Fruit fly (Drosophila melanogaster) whole organism, embryonic: ENCODE measurements around the gene rec.

Experiments
- Asciz ChIP-seq: fragments of 200-800 bp; sonication (Bioruptor generic); optimal IDR thresholded peaks from 2 replicates; lab custom pipeline; 2017; ENCODE audit warnings: missing biosample characterization, mild to moderate bottlenecking, missing genetic modification characterization, missing genetic modification reagents
- CG10431 ChIP-seq: fragments of 200-800 bp; sonication (Bioruptor generic); optimal IDR thresholded peaks from 3 replicates; lab custom pipeline; 2018; ENCODE audit warnings: missing biosample characterization, mild to moderate bottlenecking, missing genetic modification characterization
- CG11456 ChIP-seq: fragments of 200-800 bp; sonication (Bioruptor generic); IDR thresholded peaks from 3 replicates; pipeline ENCODE4 v1.3.6; 2022; ENCODE audit warnings: missing biosample characterization, missing genetic modification characterization
- CG12659 ChIP-seq: fragments of 200-800 bp; sonication (Bioruptor generic); optimal IDR thresholded peaks from 3 replicates; lab custom pipeline; 2017; ENCODE audit warnings: mild to moderate bottlenecking, missing biosample characterization, missing genetic modification reagents, missing genetic modification characterization
- CG13624 ChIP-seq: fragments of 200-800 bp; sonication (Bioruptor generic); optimal IDR thresholded peaks from 2 replicates; lab custom pipeline; 2016; ENCODE audit warnings: missing biosample characterization, missing genetic modification characterization
- CG16813 ChIP-seq: fragments of 200-800 bp; sonication (Bioruptor generic); IDR thresholded peaks from 3 replicates; pipeline ENCODE4 v1.3.6; 2022; ENCODE audit warnings: missing biosample characterization, missing genetic modification characterization; ENCODE audit not compliant: partially characterized antibody
- CG17361 ChIP-seq: fragments of 200-800 bp; sonication (Bioruptor generic); IDR thresholded peaks from 3 replicates; pipeline ENCODE4 v1.3.6; 2022; ENCODE audit warnings: missing biosample characterization, missing genetic modification characterization
- CG2129 ChIP-seq: fragments of 200-800 bp; sonication (Bioruptor generic); IDR thresholded peaks from 2 replicates; pipeline ENCODE4 v1.3.6; 2022; ENCODE audit warnings: missing biosample characterization, missing genetic modification characterization; ENCODE audit not compliant: partially characterized antibody
- CG2712 ChIP-seq: fragments of 200-800 bp; optimal IDR thresholded peaks from 3 replicates; lab custom pipeline; 2019; ENCODE audit warnings: missing biosample characterization, mild to moderate bottlenecking, missing genetic modification characterization, moderate library complexity
- CG32772 ChIP-seq: fragments of 200-800 bp; sonication (Bioruptor generic); IDR thresholded peaks from 2 replicates; pipeline ENCODE4 v1.3.6; 2022; ENCODE audit warnings: missing biosample characterization, missing genetic modification characterization
- CG34376 ChIP-seq: fragments of 200-800 bp; sonication (Bioruptor generic); optimal IDR thresholded peaks from 2 replicates; lab custom pipeline; 2018; ENCODE audit warnings: missing biosample characterization, mild to moderate bottlenecking, missing genetic modification characterization
- CG3995 ChIP-seq: fragments of 200-800 bp; sonication (Bioruptor generic); optimal IDR thresholded peaks from 3 replicates; lab custom pipeline; 2016; ENCODE audit warnings: missing biosample characterization, missing genetic modification characterization
- CG4730 ChIP-seq: fragments of 200-800 bp; sonication (Bioruptor generic); IDR thresholded peaks from 2 replicates; pipeline ENCODE4 v1.3.6; 2022; ENCODE audit warnings: missing biosample characterization, missing genetic modification characterization
- CG4820 ChIP-seq: fragments of 200-800 bp; sonication (Bioruptor generic); optimal IDR thresholded peaks from 3 replicates; lab custom pipeline; 2016; ENCODE audit warnings: missing biosample characterization, missing genetic modification characterization
- CG6791 ChIP-seq: fragments of 200-800 bp; sonication (Bioruptor generic); IDR thresholded peaks from 3 replicates; pipeline ENCODE4 v1.3.6; 2022; ENCODE audit warnings: missing biosample characterization, missing genetic modification characterization; ENCODE audit not compliant: partially characterized antibody
- CG9437 ChIP-seq: fragments of 200-800 bp; sonication (Bioruptor generic); optimal IDR thresholded peaks from 2 replicates; lab custom pipeline; 2018; ENCODE audit warnings: missing biosample characterization, mild to moderate bottlenecking, missing genetic modification characterization
- CG9727 ChIP-seq: fragments of 200-800 bp; sonication (Bioruptor generic); optimal IDR thresholded peaks from 3 replicates; lab custom pipeline; 2017; ENCODE audit warnings: missing biosample characterization, mild to moderate bottlenecking, missing genetic modification characterization
- CrebB ChIP-seq: fragments of 200-800 bp; sonication (Bioruptor generic); optimal IDR thresholded peaks from 3 replicates; lab custom pipeline; 2018; ENCODE audit warnings: missing biosample characterization, mild to moderate bottlenecking, missing genetic modification characterization
- Deaf1 ChIP-seq: fragments of 200-800 bp; optimal IDR thresholded peaks from 3 replicates; lab custom pipeline; 2019; ENCODE audit warnings: missing biosample characterization, mild to moderate bottlenecking, missing genetic modification characterization, moderate library complexity
- Dp ChIP-seq: fragments of 200-800 bp; sonication (Bioruptor generic); optimal IDR thresholded peaks from 2 replicates; lab custom pipeline; 2018; ENCODE audit warnings: missing biosample characterization, mild to moderate bottlenecking, missing genetic modification characterization, moderate library complexity
- HLH3B ChIP-seq: fragments of 200-800 bp; sonication (Bioruptor generic); IDR thresholded peaks from 2 replicates; pipeline ENCODE4 v1.3.6; 2022; ENCODE audit warnings: missing biosample characterization, missing genetic modification characterization
- HmgZ ChIP-seq: fragments of 200-800 bp; sonication (Bioruptor generic); optimal IDR thresholded peaks from 2 replicates; lab custom pipeline; 2018; ENCODE audit warnings: missing biosample characterization, mild to moderate bottlenecking, missing genetic modification characterization
- Hmr ChIP-seq: fragments of 200-800 bp; sonication (Bioruptor generic); optimal IDR thresholded peaks from 3 replicates; lab custom pipeline; 2017; ENCODE audit warnings: mild to moderate bottlenecking, missing biosample characterization, missing genetic modification reagents, missing genetic modification characterization
- Lim3 ChIP-seq: fragments of 200-800 bp; sonication (Bioruptor generic); IDR thresholded peaks from 2 replicates; pipeline ENCODE4 v1.3.6; 2022; ENCODE audit warnings: missing biosample characterization, missing genetic modification characterization
- MTF-1 ChIP-seq: fragments of 200-800 bp; sonication (Bioruptor generic); optimal IDR thresholded peaks from 2 replicates; lab custom pipeline; 2018; ENCODE audit warnings: missing biosample characterization, mild to moderate bottlenecking, missing genetic modification characterization, borderline replicate concordance
- Med ChIP-seq: fragments of 200-800 bp; sonication (Bioruptor generic); peaks from one replicate; lab custom pipeline; 2016; ENCODE audit warnings: missing biosample characterization, missing genetic modification characterization, mild to moderate bottlenecking, inconsistent platforms, moderate library complexity
- Mrtf ChIP-seq: fragments of 200-800 bp; sonication (Bioruptor generic); IDR thresholded peaks from 3 replicates; pipeline ENCODE4 v1.3.6; 2022; ENCODE audit warnings: missing biosample characterization, missing genetic modification characterization
- Ptx1 ChIP-seq: fragments of 200-800 bp; sonication (Bioruptor generic); IDR thresholded peaks from 2 replicates; pipeline ENCODE4 v1.3.6; 2022; ENCODE audit warnings: missing biosample characterization, missing genetic modification characterization
- Six4 ChIP-seq: fragments of 200-800 bp; sonication (Bioruptor generic); optimal IDR thresholded peaks from 2 replicates; lab custom pipeline; 2016; ENCODE audit warnings: missing biosample characterization, missing genetic modification characterization
- Tbp ChIP-seq: fragments of >200 bp; optimal IDR thresholded peaks from 2 replicates; lab custom pipeline; 2018; ENCODE audit warnings: missing biosample characterization, missing genetic modification characterization
- ab ChIP-seq: fragments of 200-800 bp; sonication (Bioruptor generic); optimal IDR thresholded peaks from 2 replicates; lab custom pipeline; 2016; ENCODE audit warnings: missing biosample characterization, missing genetic modification characterization
- dan ChIP-seq: fragments of 200-800 bp; sonication (Bioruptor generic); IDR thresholded peaks from 2 replicates; pipeline ENCODE4 v1.3.6; 2022; ENCODE audit warnings: missing biosample characterization, missing genetic modification characterization
- dmrt99B ChIP-seq: fragments of 200-800 bp; sonication (Bioruptor generic); optimal IDR thresholded peaks from 2 replicates; lab custom pipeline; 2018; ENCODE audit warnings: missing biosample characterization, mild to moderate bottlenecking, missing genetic modification characterization, moderate library complexity
- fd64A ChIP-seq: fragments of 200-800 bp; sonication (Bioruptor generic); optimal IDR thresholded peaks from 3 replicates; lab custom pipeline; 2018; ENCODE audit warnings: missing biosample characterization, mild to moderate bottlenecking, missing genetic modification characterization
- gfzf ChIP-seq: fragments of 200-800 bp; sonication (Bioruptor generic); optimal IDR thresholded peaks from 2 replicates; lab custom pipeline; 2016; ENCODE audit warnings: missing biosample characterization, mild to moderate bottlenecking, missing genetic modification characterization, moderate library complexity
- grau ChIP-seq: fragments of 200-800 bp; optimal IDR thresholded peaks from 3 replicates; lab custom pipeline; 2019; ENCODE audit warnings: missing biosample characterization, mild to moderate bottlenecking, missing genetic modification characterization, moderate library complexity
- gro ChIP-seq: fragments of 200-800 bp; sonication (Bioruptor generic); optimal IDR thresholded peaks from 2 replicates; lab custom pipeline; 2016; ENCODE audit warnings: missing biosample characterization, missing genetic modification characterization
- h ChIP-seq: fragments of >200 bp; optimal IDR thresholded peaks from 2 replicates; lab custom pipeline; 2017
- insv ChIP-seq, 2 experiments: fragments of 200-800 bp; sonication (Bioruptor generic); optimal IDR thresholded peaks; 3 replicates each; lab custom pipeline; 2016 to 2018; ENCODE audit warnings: missing biosample characterization in 2 of 2, missing genetic modification characterization in 2 of 2
- jigr1 ChIP-seq: fragments of 200-800 bp; sonication (Bioruptor generic); IDR thresholded peaks from 3 replicates; pipeline ENCODE4 v1.3.6; 2022; ENCODE audit warnings: missing biosample characterization, missing genetic modification characterization
- lov ChIP-seq, 2 experiments: fragments of 200-800 bp in 1 of 2; fragments of >200 bp in 1 of 2; sonication (Bioruptor generic) in 1 of 2; IDR thresholded peaks in 1 of 2; optimal IDR thresholded peaks in 1 of 2; 2 replicates in 1 of 2; 3 replicates in 1 of 2; pipeline versions ENCODE4 v1.3.6 to Lab custom; 2017 to 2022; ENCODE audit warnings: missing biosample characterization in 1 of 2, missing genetic modification characterization in 1 of 2
- nerfin-2 ChIP-seq: fragments of 200-800 bp; sonication (Bioruptor generic); IDR thresholded peaks from 2 replicates; pipeline ENCODE4 v1.3.6; 2022; ENCODE audit warnings: missing biosample characterization, missing genetic modification characterization; ENCODE audit not compliant: partially characterized antibody
- prd ChIP-seq, 3 experiments: fragments of >200 bp in 2 of 3; fragments of 200-800 bp in 1 of 3; sonication (Bioruptor generic) in 1 of 3; optimal IDR thresholded peaks in 2 of 3; IDR thresholded peaks in 1 of 3; 2 replicates in 2 of 3; 3 replicates in 1 of 3; pipeline versions ENCODE4 v1.3.6 to Lab custom; 2017 to 2022; ENCODE audit warnings: missing biosample characterization in 1 of 3, missing genetic modification characterization in 1 of 3
- pzg ChIP-seq: fragments of 200-800 bp; sonication (Bioruptor generic); optimal IDR thresholded peaks from 3 replicates; lab custom pipeline; 2018; ENCODE audit warnings: missing biosample characterization, mild to moderate bottlenecking, missing genetic modification characterization, moderate library complexity
- slou ChIP-seq: fragments of 200-800 bp; sonication (Bioruptor generic); optimal IDR thresholded peaks from 3 replicates; lab custom pipeline; 2016; ENCODE audit warnings: missing biosample characterization, missing genetic modification characterization
- vvl ChIP-seq: fragments of 200-800 bp; sonication (Bioruptor generic); IDR thresholded peaks from 2 replicates; pipeline ENCODE4 v1.3.6; 2022; ENCODE audit warnings: missing biosample characterization, missing genetic modification characterization

Gene rec

DNA sequence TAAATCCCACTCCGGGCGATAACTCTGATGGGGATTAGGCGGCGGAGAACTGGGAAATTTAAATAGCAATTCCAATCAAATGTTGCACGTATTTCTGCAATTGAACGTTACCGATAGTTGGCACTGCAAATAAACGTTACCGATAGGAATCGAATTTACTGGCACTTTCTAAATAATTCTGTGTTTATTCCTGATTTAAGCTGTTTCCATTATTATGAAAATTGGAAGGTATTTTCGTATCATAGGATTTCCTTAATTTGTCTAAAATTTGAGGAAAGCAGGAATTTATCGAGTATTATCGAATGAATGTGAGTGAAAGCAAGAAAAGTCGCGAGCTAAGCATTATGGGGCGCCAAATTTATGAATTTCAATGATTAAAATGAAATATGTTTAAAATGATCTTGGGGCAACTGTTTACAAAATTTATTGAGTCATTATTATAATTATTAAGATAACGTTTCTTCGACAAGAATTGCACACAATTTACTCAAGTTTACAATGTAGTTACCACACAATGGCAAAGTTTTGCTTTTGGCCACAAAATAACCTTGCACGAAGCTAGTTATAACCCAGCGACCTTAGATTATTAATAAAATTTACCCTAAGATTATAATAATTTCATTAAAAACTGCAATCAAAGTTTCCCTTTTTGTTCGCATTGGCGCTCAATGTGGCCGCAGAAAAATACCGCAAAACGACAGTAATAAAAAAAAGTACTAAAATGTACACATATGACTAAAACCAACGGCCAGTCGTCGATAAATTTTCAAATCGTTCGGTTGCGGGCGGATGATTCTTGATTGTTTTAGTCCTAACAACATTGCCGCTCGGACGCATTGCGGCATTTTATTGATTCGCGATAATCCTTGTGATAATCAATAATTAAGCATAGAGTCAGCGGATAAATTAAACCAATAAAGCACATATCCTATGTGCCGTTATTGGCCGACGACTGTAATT is 28.6 kb downstream of the rec start, which contains the start of gene alpha-Man-IIb (continued):
- TF ChIP-seq CrebB (tag; lab: Kevin White, UChicago) = peak; percentile 19
- peak; percentile 60 for TF ChIP-seq Deaf1 (tag; lab: Kevin White, UChicago)
- peak; percentile 69; the same call in 2 of the 3 replicates for TF ChIP-seq CG16813
- peak; percentile 75 for TF ChIP-seq pzg (GFP tag; lab: Kevin White, UChicago)
- TF ChIP-seq CG9727 (GFP tag; lab: Kevin White, UChicago) = peak; percentile 7
- TF ChIP-seq CG6791 = peak; percentile 50; the same call in 1 of the 3 replicates
- TF ChIP-seq CG11456 = peak; percentile 23; the same call in 1 of the 3 replicates
- TF ChIP-seq CG34376 (GFP tag; lab: Kevin White, UChicago) = peak; percentile 29
- peak; percentile 65 for TF ChIP-seq HmgZ (tag; lab: Kevin White, UChicago)
- TF ChIP-seq Hmr (GFP tag; lab: Kevin White, UChicago) = peak; percentile 52
- TF ChIP-seq insv (GFP tag; optimal IDR thresholded peaks at IDR 0.05; lab: Kevin White, UChicago) = peak in 1 of 2 experiments; percentile 5
- TF ChIP-seq Mrtf (GFP tag; lab: Robert Waterston, UW) = peak; percentile 39; the same call in 1 of the 3 replicates
- TF ChIP-seq fd64A (GFP tag; lab: Kevin White, UChicago) = peak; percentile 52
- TF ChIP-seq CG9437 = no peak
- peak; percentile 94 for TF ChIP-seq CG3995 (GFP tag; lab: Kevin White, UChicago)
- TF ChIP-seq h (lab: Kevin White, UChicago) = no peak
- no peak for TF ChIP-seq lov (optimal IDR thresholded peaks at IDR 0.05; lab: Kevin White, UChicago)
- TF ChIP-seq lov (GFP tag; IDR thresholded peaks at IDR 0.05; lab: Robert Waterston, UW) = peak; percentile 51; the same call in 1 of the 3 replicates
- no peak for TF ChIP-seq dmrt99B
- no peak for TF ChIP-seq ab (GFP tag; lab: Kevin White, UChicago)
- TF ChIP-seq Med (GFP tag; lab: Kevin White, UChicago) = peak; percentile 88
- TF ChIP-seq CG2129 (GFP tag; lab: Robert Waterston, UW) = peak; percentile 58; the same call in 1 of the 2 replicates
- peak; percentile 52 for TF ChIP-seq vvl
- TF ChIP-seq slou (GFP tag; lab: Kevin White, UChicago) = no peak
- TF ChIP-seq Tbp (GFP tag; lab: Kevin White, UChicago) = peak; percentile 7
- TF ChIP-seq CG2712 (tag; lab: Kevin White, UChicago) = peak; percentile 8
- TF ChIP-seq CG17361 = peak; percentile 43; the same call in 2 of the 3 replicates
- TF ChIP-seq dan (GFP tag; lab: Robert Waterston, UW) = no peak
- peak; percentile 0 for TF ChIP-seq CG13624 (GFP tag; lab: Kevin White, UChicago)
- no peak for TF ChIP-seq CG32772 (GFP tag; lab: Robert Waterston, UW)
- TF ChIP-seq Ptx1 = peak; percentile 31; the same call in 1 of the 2 replicates
- TF ChIP-seq CG4820 (GFP tag; lab: Kevin White, UChicago) = peak; percentile 20
- TF ChIP-seq CG4730 (GFP tag; lab: Robert Waterston, UW) = no peak
- TF ChIP-seq Asciz (GFP tag; lab: Kevin White, UChicago) = peak; percentile 23
- no peak for TF ChIP-seq gro (GFP tag; lab: Kevin White, UChicago)
- TF ChIP-seq CG10431 (GFP tag; lab: Kevin White, UChicago) = no peak
- TF ChIP-seq MTF-1 (GFP tag; lab: Kevin White, UChicago) = no peak
- TF ChIP-seq CG12659 (GFP tag; lab: Kevin White, UChicago) = peak; percentile 77
- peak; percentile 97 for TF ChIP-seq Dp
- no peak for TF ChIP-seq Six4
- TF ChIP-seq HLH3B (GFP tag; lab: Robert Waterston, UW) = peak; percentile 17; the same call in 1 of the 2 replicates
- peak; percentile 84 for TF ChIP-seq gfzf
- peak; percentile 21 for TF ChIP-seq grau (tag; lab: Kevin White, UChicago)
- no peak for TF ChIP-seq Lim3
- peak; percentile 69 for TF ChIP-seq nerfin-2 (GFP tag; lab: Robert Waterston, UW)
- TF ChIP-seq jigr1 (GFP tag; lab: Robert Waterston, UW) = no peak
- TF ChIP-seq prd (optimal IDR thresholded peaks at IDR 0.05; lab: Kevin White, UChicago) = no peak
- TF ChIP-seq prd (GFP tag; IDR thresholded peaks at IDR 0.05; lab: Robert Waterston, UW) = 0 out of 3 replicates have a peak, but pooled peaks have one; percentile 5
